Worm (Caenorhabditis elegans) whole organism, L3 larva: ENCODE data around the gene C55A6.10.
A peak's percentile ranks its signal among the peaks of the same experiment; 100 is the strongest.

ENCODE experiments used
- R02D3.7 ChIP-seq: fragments of 150-350 bp; optimal IDR thresholded peaks from 2 replicates; lab custom pipeline; 2014; ENCODE audit warnings: missing biosample characterization, missing genetic modification characterization
- ZK546.5 ChIP-seq: sonication (generic microtip); optimal IDR thresholded peaks from 2 replicates; lab custom pipeline; 2017; ENCODE audit warnings: missing biosample characterization, missing genetic modification characterization
- aly-2 ChIP-seq: fragments of 150-350 bp; optimal IDR thresholded peaks from 2 replicates; lab custom pipeline; 2014; ENCODE audit warnings: missing biosample characterization, missing genetic modification characterization
- ama-1 ChIP-seq: fragments of 150-350 bp; optimal IDR thresholded peaks from 2 replicates; lab custom pipeline; 2018
- ceh-16 ChIP-seq: sonication (generic microtip); optimal IDR thresholded peaks from 2 replicates; lab custom pipeline; 2017; ENCODE audit warnings: missing biosample characterization, missing genetic modification characterization
- ceh-28 ChIP-seq: fragments of 150-350 bp; optimal IDR thresholded peaks from 2 replicates; lab custom pipeline; 2014; ENCODE audit warnings: missing biosample characterization, missing genetic modification reagents, missing genetic modification characterization
- ceh-82 ChIP-seq: fragments of 150-350 bp; optimal IDR thresholded peaks from 2 replicates; lab custom pipeline; 2014; ENCODE audit warnings: missing biosample characterization, missing genetic modification characterization
- ceh-9 ChIP-seq: sonication (generic microtip); optimal IDR thresholded peaks from 2 replicates; lab custom pipeline; 2018; ENCODE audit warnings: missing biosample characterization, missing genetic modification characterization
- daf-12 ChIP-seq: fragments of 150-350 bp; optimal IDR thresholded peaks from 2 replicates; lab custom pipeline; 2014; ENCODE audit warnings: missing biosample characterization, missing genetic modification reagents, missing genetic modification characterization
- egl-27 ChIP-seq: sonication (generic microtip); optimal IDR thresholded peaks from 4 replicates; lab custom pipeline; 2017; ENCODE audit warnings: missing biosample characterization, missing genetic modification reagents, missing genetic modification characterization
- egl-5 ChIP-seq: fragments of 150-350 bp; optimal IDR thresholded peaks from 2 replicates; lab custom pipeline; 2017; ENCODE audit warnings: missing biosample characterization, missing genetic modification reagents, missing genetic modification characterization, inconsistent platforms
- elt-1 ChIP-seq: fragments of 150-350 bp; optimal IDR thresholded peaks from 2 replicates; lab custom pipeline; 2014; ENCODE audit warnings: missing biosample characterization, missing genetic modification characterization
- elt-2 ChIP-seq: sonication (generic microtip); optimal IDR thresholded peaks from 2 replicates; lab custom pipeline; 2016; ENCODE audit warnings: missing genetic modification reagents, mild to moderate bottlenecking, missing genetic modification characterization, missing compliant biosample characterization
- elt-3 ChIP-seq, 3 experiments: fragments of 150-350 bp in 1 of 3; sonication (generic microtip) in 2 of 3; optimal IDR thresholded peaks; 2 replicates in 2 of 3; 4 replicates in 1 of 3; lab custom pipeline; 2014 to 2017; ENCODE audit warnings: missing biosample characterization in 3 of 3, missing genetic modification characterization in 3 of 3
- eor-1 ChIP-seq, 2 experiments: fragments of 150-350 bp; optimal IDR thresholded peaks; 2 replicates each; lab custom pipeline; 2014 to 2018; ENCODE audit warnings: missing biosample characterization in 2 of 2, missing genetic modification characterization in 2 of 2
- fkh-10 ChIP-seq: sonication (generic microtip); optimal IDR thresholded peaks from 2 replicates; lab custom pipeline; 2017; ENCODE audit warnings: missing biosample characterization, missing genetic modification reagents, missing genetic modification characterization
- fkh-2 ChIP-seq: fragments of 150-350 bp; optimal IDR thresholded peaks from 2 replicates; lab custom pipeline; 2014; ENCODE audit warnings: missing biosample characterization, missing genetic modification reagents, missing genetic modification characterization
- fos-1 ChIP-seq: fragments of 150-350 bp; optimal IDR thresholded peaks from 2 replicates; lab custom pipeline; 2014; ENCODE audit warnings: missing biosample characterization, missing genetic modification characterization
- hmg-11 ChIP-seq: sonication (generic microtip); optimal IDR thresholded peaks from 2 replicates; lab custom pipeline; 2016; ENCODE audit warnings: missing genetic modification characterization, missing compliant biosample characterization
- jun-1 ChIP-seq: fragments of 150-350 bp; optimal IDR thresholded peaks from 2 replicates; lab custom pipeline; 2014; ENCODE audit warnings: missing biosample characterization, missing genetic modification reagents, missing genetic modification characterization
- lin-15B ChIP-seq: fragments of 150-350 bp; optimal IDR thresholded peaks from 2 replicates; lab custom pipeline; 2014; ENCODE audit warnings: missing biosample characterization, missing genetic modification characterization
- lin-39 ChIP-seq: fragments of 150-350 bp; optimal IDR thresholded peaks from 2 replicates; lab custom pipeline; 2018; ENCODE audit warnings: missing biosample characterization, missing genetic modification reagents, missing genetic modification characterization
- lsy-12 ChIP-seq: sonication (generic microtip); optimal IDR thresholded peaks from 2 replicates; lab custom pipeline; 2016; ENCODE audit warnings: mild to moderate bottlenecking, missing genetic modification characterization, missing compliant biosample characterization
- mdl-1 ChIP-seq: fragments of 150-350 bp; optimal IDR thresholded peaks from 2 replicates; lab custom pipeline; 2014; ENCODE audit warnings: missing biosample characterization, missing genetic modification characterization
- mml-1 ChIP-seq: fragments of 150-350 bp; sonication (generic microtip); optimal IDR thresholded peaks from 3 replicates; lab custom pipeline; 2014; ENCODE audit warnings: missing biosample characterization, missing genetic modification characterization
- nfya-1 ChIP-seq: sonication (generic microtip); optimal IDR thresholded peaks from 2 replicates; lab custom pipeline; 2017; ENCODE audit warnings: missing genetic modification characterization, mild to moderate bottlenecking, missing compliant biosample characterization, antibody characterized with exemption, moderate library complexity; ENCODE audit not compliant: insufficient read depth
- nhr-11 ChIP-seq: fragments of 150-350 bp; optimal IDR thresholded peaks from 2 replicates; lab custom pipeline; 2014; ENCODE audit warnings: missing biosample characterization, missing genetic modification characterization
- nhr-12 ChIP-seq: fragments of 150-350 bp; optimal IDR thresholded peaks from 2 replicates; lab custom pipeline; 2014; ENCODE audit warnings: missing biosample characterization, missing genetic modification characterization
- nhr-23 ChIP-seq: fragments of 150-350 bp; optimal IDR thresholded peaks from 2 replicates; lab custom pipeline; 2014; ENCODE audit warnings: missing biosample characterization, missing genetic modification reagents, missing genetic modification characterization
- nhr-237 ChIP-seq: fragments of 150-350 bp; optimal IDR thresholded peaks from 2 replicates; lab custom pipeline; 2014; ENCODE audit warnings: missing biosample characterization, missing genetic modification characterization
- nhr-25 ChIP-seq: sonication (generic microtip); optimal IDR thresholded peaks from 2 replicates; lab custom pipeline; 2017; ENCODE audit warnings: missing biosample characterization, missing genetic modification characterization
- nhr-28 ChIP-seq: fragments of 150-350 bp; optimal IDR thresholded peaks from 2 replicates; lab custom pipeline; 2014; ENCODE audit warnings: missing biosample characterization, missing genetic modification characterization
- nhr-43 ChIP-seq: sonication (generic microtip); optimal IDR thresholded peaks from 2 replicates; lab custom pipeline; 2016; ENCODE audit warnings: mild to moderate bottlenecking, missing genetic modification characterization, missing compliant biosample characterization; ENCODE audit not compliant: poor library complexity, severe bottlenecking
- nhr-67 ChIP-seq: fragments of 150-350 bp; optimal IDR thresholded peaks from 2 replicates; lab custom pipeline; 2014; ENCODE audit warnings: missing biosample characterization, missing genetic modification characterization
- nhr-76 ChIP-seq: fragments of 150-350 bp; sonication (generic microtip); optimal IDR thresholded peaks from 5 replicates; lab custom pipeline; 2014; ENCODE audit warnings: missing biosample characterization, missing genetic modification characterization
- nhr-77 ChIP-seq: fragments of 150-350 bp; optimal IDR thresholded peaks from 2 replicates; lab custom pipeline; 2014; ENCODE audit warnings: missing biosample characterization, missing genetic modification characterization
- pha-4 ChIP-seq: fragments of 150-350 bp; optimal IDR thresholded peaks from 2 replicates; lab custom pipeline; 2014; ENCODE audit warnings: missing biosample characterization, missing genetic modification reagents, missing genetic modification characterization
- pqm-1 ChIP-seq: fragments of 150-350 bp; optimal IDR thresholded peaks from 2 replicates; lab custom pipeline; 2017; ENCODE audit warnings: missing biosample characterization, missing genetic modification characterization, inconsistent platforms
- sea-2 ChIP-seq: fragments of 150-350 bp; sonication (generic microtip); optimal IDR thresholded peaks from 4 replicates; lab custom pipeline; 2014; ENCODE audit warnings: missing biosample characterization, missing genetic modification reagents, missing genetic modification characterization
- skn-1 ChIP-seq: fragments of 150-350 bp; optimal IDR thresholded peaks from 2 replicates; lab custom pipeline; 2014; ENCODE audit warnings: missing biosample characterization, missing genetic modification characterization
- snpc-4 ChIP-seq: fragments of 150-350 bp; optimal IDR thresholded peaks from 2 replicates; lab custom pipeline; 2014; ENCODE audit warnings: missing biosample characterization, missing genetic modification characterization
- tbx-2 ChIP-seq: sonication (generic microtip); optimal IDR thresholded peaks from 2 replicates; lab custom pipeline; 2016; ENCODE audit warnings: mild to moderate bottlenecking, missing genetic modification characterization, missing compliant biosample characterization
- unc-39 ChIP-seq: sonication (generic microtip); optimal IDR thresholded peaks from 4 replicates; lab custom pipeline; 2017; ENCODE audit warnings: missing biosample characterization, missing genetic modification characterization
- unc-62 ChIP-seq: fragments of 150-350 bp; sonication (generic microtip); optimal IDR thresholded peaks from 4 replicates; lab custom pipeline; 2014; ENCODE audit warnings: missing biosample characterization, missing genetic modification reagents, missing genetic modification characterization
- zag-1 ChIP-seq: fragments of 150-350 bp; optimal IDR thresholded peaks from 2 replicates; lab custom pipeline; 2014; ENCODE audit warnings: missing biosample characterization, missing genetic modification characterization
- ztf-11 ChIP-seq: fragments of 150-350 bp; optimal IDR thresholded peaks from 2 replicates; lab custom pipeline; 2014; ENCODE audit warnings: missing biosample characterization, missing genetic modification characterization
- ztf-4 ChIP-seq: fragments of 150-350 bp; optimal IDR thresholded peaks from 2 replicates; lab custom pipeline; 2014; ENCODE audit warnings: missing biosample characterization, missing genetic modification characterization

C55A6.10 gene

DNA sequence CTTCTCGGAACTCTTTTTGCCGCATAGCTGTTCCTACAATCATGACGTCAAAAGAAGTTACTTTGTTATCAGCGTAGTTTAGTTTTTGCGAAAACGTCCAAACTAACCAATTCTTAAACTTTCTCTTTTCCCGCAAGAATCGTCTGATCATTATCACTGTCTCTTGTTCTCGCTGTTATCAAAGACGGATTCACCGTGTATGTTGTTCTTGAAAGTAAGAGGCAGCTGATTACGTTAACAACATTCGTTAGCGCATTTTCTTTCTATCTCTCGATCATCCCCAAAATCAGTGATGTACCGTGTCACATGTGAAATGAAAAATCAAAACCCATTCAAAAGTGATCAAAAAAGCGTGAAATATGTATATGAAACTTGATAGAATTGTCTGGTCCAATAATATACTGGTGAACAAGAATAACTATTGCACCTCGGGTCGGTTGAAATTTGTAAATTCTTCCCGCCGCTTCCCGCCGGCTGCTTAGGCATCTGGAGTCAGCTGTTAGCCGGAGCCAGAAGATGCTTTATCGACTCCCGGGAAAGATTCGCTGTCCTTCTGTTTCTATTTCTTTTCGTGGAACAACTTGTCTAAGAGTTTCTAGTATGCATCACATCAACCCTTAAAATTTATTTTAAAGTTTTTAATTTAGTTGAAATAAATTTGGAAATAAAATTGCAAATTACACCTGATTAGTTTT lies 29.5 kb downstream of the C55A6.10 start:
- TF ChIP-seq pha-4 (tag; lab: Kevin White, UChicago) (peak; percentile 13), nhr-23 (tag; lab: Kevin White, UChicago) (peak; percentile 24), ama-1 (lab: Kevin White, UChicago) (no peak), elt-3 (tag; optimal IDR thresholded peaks at IDR 0.05; lab: Kevin White, UChicago) (peak in 1 of 3 experiments; percentile 30), nhr-43 (tag; lab: Kevin White, UChicago) (peak; percentile 65), lin-39 (tag; lab: Kevin White, UChicago) (no peak), pqm-1 (tag; lab: Kevin White, UChicago) (peak; percentile 96), mml-1 (tag; lab: Kevin White, UChicago) (no peak), jun-1 (tag; lab: Kevin White, UChicago) (peak; percentile 49), elt-2 (tag; lab: Kevin White, UChicago) (peak; percentile 92), nhr-25 (tag; lab: Kevin White, UChicago) (peak; percentile 34)

DNA sequence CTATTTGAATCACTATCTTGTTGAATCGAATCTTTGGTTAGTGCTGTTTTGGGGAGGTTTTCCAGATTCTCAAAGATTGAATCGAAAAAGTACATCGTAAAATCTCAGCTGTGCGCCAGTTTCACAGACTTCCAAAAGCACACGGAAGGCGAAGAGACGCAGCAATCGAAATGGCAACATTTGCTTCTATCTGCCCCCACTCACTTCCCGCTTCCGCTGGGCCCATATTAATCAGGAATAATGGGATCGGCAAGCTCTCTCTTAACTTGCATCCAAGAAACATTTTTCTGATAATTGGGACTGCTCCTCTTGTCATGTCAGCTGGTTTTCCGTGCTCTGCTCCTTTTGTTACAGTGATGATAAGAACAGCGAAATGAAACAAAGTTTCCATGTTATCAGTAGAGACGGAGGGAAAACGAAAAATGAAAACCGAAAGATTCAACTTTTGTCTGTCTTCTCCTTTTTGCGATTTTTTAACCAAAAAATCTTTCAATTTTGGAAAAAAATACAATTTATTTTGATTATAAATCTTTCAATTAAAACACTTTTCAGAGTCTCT lies 30.4 kb downstream of the C55A6.10 start:
- no peak for TF ChIP-seq ztf-11 (tag; lab: Kevin White, UChicago)
- no peak for TF ChIP-seq ztf-4 (tag; lab: Kevin White, UChicago)
- TF ChIP-seq ceh-9, result no peak
- peak; percentile 96 for TF ChIP-seq egl-5 (tag; lab: Kevin White, UChicago)
- peak; percentile 77 for TF ChIP-seq lin-39 (tag; lab: Kevin White, UChicago)
- peak; percentile 14 for TF ChIP-seq nfya-1 (tag; lab: Kevin White, UChicago)
- no peak for TF ChIP-seq nhr-67 (tag; lab: Kevin White, UChicago)
- TF ChIP-seq nhr-25 (tag; lab: Kevin White, UChicago), result no peak
- no peak for TF ChIP-seq fkh-10 (GFP tag; lab: Kevin White, UChicago)
- no peak for TF ChIP-seq ceh-82
- no peak for TF ChIP-seq sea-2 (GFP tag; lab: Kevin White, UChicago)
- TF ChIP-seq ceh-28, result no peak
- no peak for TF ChIP-seq nhr-43 (tag; lab: Kevin White, UChicago)
- no peak for TF ChIP-seq snpc-4 (tag; lab: Kevin White, UChicago)
- TF ChIP-seq zag-1 (tag; lab: Kevin White, UChicago), result no peak
- no peak for TF ChIP-seq egl-27 (tag; lab: Kevin White, UChicago)
- no peak for TF ChIP-seq mdl-1 (tag; lab: Kevin White, UChicago)
- no peak for TF ChIP-seq hmg-11 (tag; lab: Kevin White, UChicago)
- no peak for TF ChIP-seq jun-1 (tag; lab: Kevin White, UChicago)
- TF ChIP-seq mml-1 (tag; lab: Kevin White, UChicago), result no peak
- TF ChIP-seq nhr-77 (tag; lab: Kevin White, UChicago), result no peak
- peak; percentile 77 for TF ChIP-seq elt-2 (tag; lab: Kevin White, UChicago)
- TF ChIP-seq tbx-2 (tag; lab: Kevin White, UChicago), result no peak
- no peak for TF ChIP-seq R02D3.7
- no peak for TF ChIP-seq aly-2 (tag; lab: Kevin White, UChicago)
- TF ChIP-seq elt-1 (tag; lab: Kevin White, UChicago), result no peak
- no peak for TF ChIP-seq nhr-237
- TF ChIP-seq ceh-16 (tag; lab: Kevin White, UChicago), result no peak
- no peak for TF ChIP-seq eor-1 (tag; optimal IDR thresholded peaks at IDR 0.05; lab: Kevin White, UChicago)
- no peak for TF ChIP-seq nhr-76 (tag; lab: Kevin White, UChicago)
- TF ChIP-seq ama-1 (lab: Kevin White, UChicago), result no peak
- TF ChIP-seq daf-12 (tag; lab: Kevin White, UChicago), result no peak
- TF ChIP-seq pha-4 (tag; lab: Kevin White, UChicago), result peak; percentile 11
- TF ChIP-seq fkh-2, result no peak
- TF ChIP-seq nhr-23 (tag; lab: Kevin White, UChicago), result no peak
- TF ChIP-seq pqm-1 (tag; lab: Kevin White, UChicago), result peak; percentile 79
- no peak for TF ChIP-seq lsy-12
- no peak for TF ChIP-seq nhr-12 (tag; lab: Kevin White, UChicago)
- TF ChIP-seq nhr-28, result no peak
- no peak for TF ChIP-seq lin-15B (tag; lab: Kevin White, UChicago)
- TF ChIP-seq nhr-11 (tag; lab: Kevin White, UChicago), result peak; percentile 11
- TF ChIP-seq fos-1 (tag; lab: Kevin White, UChicago), result no peak
- TF ChIP-seq skn-1 (tag; lab: Kevin White, UChicago), result no peak
- TF ChIP-seq ZK546.5, result no peak
- TF ChIP-seq elt-3 (tag; optimal IDR thresholded peaks at IDR 0.05; lab: Kevin White, UChicago), result no peak
- no peak for TF ChIP-seq unc-62
- TF ChIP-seq unc-39 (tag; lab: Kevin White, UChicago), result no peak
- TF ChIP-seq, all 47 proteins: peak for 7
